Worm (Caenorhabditis elegans) whole organism, L1 larva: Measurements from ENCODE around the gene moc-6.

ENCODE experiments used
- C34B4.2 ChIP-seq: sonication (generic microtip); optimal IDR thresholded peaks from 2 replicates; lab custom pipeline; 2017; ENCODE audit warnings: mild to moderate bottlenecking, missing genetic modification characterization, missing compliant biosample characterization
- alr-1 ChIP-seq: fragments of 200-800 bp; sonication (Bioruptor generic); optimal IDR thresholded peaks from 2 replicates; lab custom pipeline; 2018; ENCODE audit warnings: borderline replicate concordance, mild to moderate bottlenecking, missing genetic modification characterization, missing compliant biosample characterization
- aly-2 ChIP-seq: fragments of 150-350 bp; optimal IDR thresholded peaks from 2 replicates; lab custom pipeline; 2014; ENCODE audit warnings: missing biosample characterization, missing genetic modification characterization
- ama-1 ChIP-seq: fragments of 150-350 bp; optimal IDR thresholded peaks from 2 replicates; lab custom pipeline; 2014
- lsy-2 ChIP-seq, 2 experiments: fragments of 150-350 bp; optimal IDR thresholded peaks; 2 replicates each; lab custom pipeline; 2014; ENCODE audit warnings: missing biosample characterization in 2 of 2, missing genetic modification characterization in 2 of 2
- mab-9 ChIP-seq: fragments of 200-800 bp; sonication (Bioruptor generic); IDR thresholded peaks from 2 replicates; pipeline ENCODE4 v1.3.6; 2022; ENCODE audit warnings: missing genetic modification reagents, missing genetic modification characterization, missing compliant biosample characterization
- nhr-12 ChIP-seq: sonication (generic microtip); optimal IDR thresholded peaks from 2 replicates; lab custom pipeline; 2017; ENCODE audit warnings: missing biosample characterization, missing genetic modification characterization
- nhr-237 ChIP-seq: fragments of 150-350 bp; optimal IDR thresholded peaks from 2 replicates; lab custom pipeline; 2014; ENCODE audit warnings: missing biosample characterization, missing genetic modification characterization
- nhr-76 ChIP-seq: sonication (generic microtip); optimal IDR thresholded peaks from 2 replicates; lab custom pipeline; 2017; ENCODE audit warnings: missing biosample characterization, missing genetic modification characterization
- skn-1 ChIP-seq: fragments of 150-350 bp; optimal IDR thresholded peaks from 2 replicates; lab custom pipeline; 2014; ENCODE audit warnings: missing biosample characterization, missing genetic modification characterization
- zag-1 ChIP-seq: fragments of 150-350 bp; optimal IDR thresholded peaks from 2 replicates; lab custom pipeline; 2014; ENCODE audit warnings: missing biosample characterization, missing genetic modification characterization

DNA sequence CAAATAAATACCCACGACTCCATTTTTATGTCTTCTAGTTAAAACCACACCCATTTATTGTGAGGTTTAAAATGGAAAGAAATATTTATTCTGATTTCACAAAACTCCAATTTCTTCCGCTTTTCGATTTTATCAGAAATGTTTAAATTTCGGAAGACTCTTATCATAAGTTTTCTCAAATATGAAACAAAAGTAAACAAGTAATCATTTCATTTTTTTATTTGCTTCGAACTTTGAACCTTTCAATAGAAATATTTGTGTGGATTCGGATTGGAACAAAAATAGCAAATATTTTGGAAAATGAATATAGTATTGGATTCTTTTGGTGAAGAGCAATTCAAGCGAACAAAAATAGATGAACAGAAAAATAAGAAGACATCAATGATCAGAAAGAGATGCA, 26.0 kb downstream of the moc-6 start:
- no peak for TF ChIP-seq mab-9
- TF ChIP-seq alr-1 (tag; lab: Kevin White, UChicago): no peak
- TF ChIP-seq nhr-237 (tag; lab: Kevin White, UChicago): no peak
- no peak for TF ChIP-seq zag-1 (tag; lab: Kevin White, UChicago)
- no peak for TF ChIP-seq nhr-76 (tag; lab: Kevin White, UChicago)
- no peak for TF ChIP-seq aly-2 (tag; lab: Kevin White, UChicago)
- TF ChIP-seq nhr-12 (tag; lab: Kevin White, UChicago): no peak
- no peak for TF ChIP-seq skn-1
- TF ChIP-seq ama-1 (lab: Kevin White, UChicago): no peak
- no peak for TF ChIP-seq C34B4.2 (tag; lab: Kevin White, UChicago)
- no peak for TF ChIP-seq lsy-2 (tag; optimal IDR thresholded peaks at IDR 0.05; lab: Kevin White, UChicago)
